Fruit fly (Drosophila melanogaster) Kc167 (cell line): Measurements from ENCODE around the gene spz.

Experiments
- Myc ChIP-seq: fragments of >200 bp; optimal IDR thresholded peaks from 2 replicates; lab custom pipeline; 2017; ENCODE audit warnings: missing external identifiers
- Sin3A ChIP-seq: fragments of >200 bp; optimal IDR thresholded peaks from 2 replicates; lab custom pipeline; 2018; ENCODE audit warnings: missing external identifiers
- h ChIP-seq: fragments of >200 bp; optimal IDR thresholded peaks from 3 replicates; lab custom pipeline; 2018; ENCODE audit warnings: missing external identifiers
- insv ChIP-seq: fragments of >200 bp; optimal IDR thresholded peaks from 3 replicates; lab custom pipeline; 2018; ENCODE audit warnings: missing external identifiers
- psq ChIP-seq: fragments of >200 bp; optimal IDR thresholded peaks from 2 replicates; lab custom pipeline; 2017; ENCODE audit warnings: missing external identifiers
- ttk ChIP-seq: sonication (Bioruptor generic); optimal IDR thresholded peaks from 2 replicates; lab custom pipeline; 2017; ENCODE audit warnings: missing external identifiers

Gene spz

DNA sequence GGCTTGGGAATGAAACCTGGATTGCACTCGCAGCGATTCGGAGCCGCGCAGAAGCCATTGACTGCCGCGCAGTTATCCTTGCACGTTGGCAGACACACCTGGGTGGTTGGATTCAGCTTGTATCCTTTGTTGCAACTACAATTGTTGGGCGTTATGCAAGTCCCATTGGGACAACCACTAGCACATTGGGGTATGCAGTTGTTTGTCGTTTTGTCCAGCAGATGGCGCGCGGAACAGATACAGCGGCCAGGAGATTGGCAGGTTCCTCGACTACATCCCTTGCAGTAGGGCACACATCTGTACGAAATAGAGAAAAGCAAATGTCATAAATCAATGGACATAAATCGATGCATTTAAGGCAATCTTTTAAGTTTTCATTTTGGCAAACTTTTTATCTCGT, 28.8 kb upstream of the spz start:
- TF ChIP-seq insv (lab: Kevin White, UChicago), result no peak
- no peak for TF ChIP-seq Sin3A (lab: Kevin White, UChicago)
- no peak for TF ChIP-seq Myc
- no peak for TF ChIP-seq h
- TF ChIP-seq psq, result no peak
- TF ChIP-seq ttk (lab: Kevin White, UChicago), result no peak

DNA sequence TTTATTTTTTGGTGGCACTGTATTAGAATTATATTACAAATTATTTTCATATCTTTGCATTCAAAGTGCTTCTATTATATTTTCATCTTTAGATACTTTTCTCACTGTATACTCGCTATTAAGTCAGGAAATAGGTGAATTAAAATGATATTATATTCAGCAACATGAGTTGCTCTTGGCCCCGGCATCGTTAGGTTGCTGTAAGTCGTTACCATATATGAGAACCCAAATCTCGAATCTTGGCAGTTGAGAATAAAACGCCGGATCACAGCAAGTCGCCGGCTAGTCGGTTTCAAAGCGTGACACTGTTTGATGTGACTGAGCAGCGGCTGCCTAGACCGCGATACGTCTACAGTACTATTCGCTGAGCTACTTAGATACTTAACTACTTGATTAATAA, 24.4 kb upstream of the spz start, which contains the start of gene CG14259:
Gene CG14259 (plus strand): TSS at position 301 of the 400 bp plus-strand sequence.
- TF ChIP-seq psq (no peak), insv (lab: Kevin White, UChicago) (no peak), ttk (lab: Kevin White, UChicago) (no peak), Sin3A (lab: Kevin White, UChicago) (no peak), h (no peak), Myc (no peak)

DNA sequence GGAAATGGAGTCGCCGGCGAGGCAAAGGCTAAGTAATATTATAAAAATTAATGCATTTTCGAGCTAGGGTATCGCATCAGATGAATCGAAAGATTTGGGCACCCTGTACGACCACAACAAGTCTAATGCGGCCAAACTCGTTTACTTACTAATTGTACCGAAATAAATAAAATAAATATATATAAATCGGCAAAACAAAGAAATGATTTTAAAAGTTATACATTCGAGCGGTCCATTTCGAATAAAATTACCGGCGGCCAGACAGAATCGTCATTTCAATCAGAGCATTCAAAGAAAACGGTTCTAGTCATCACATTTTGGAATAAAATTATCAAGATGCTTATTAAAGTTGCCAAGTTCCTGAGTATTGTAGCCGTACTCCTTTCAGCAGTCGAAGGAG, 23.0 kb upstream of the spz start, which contains the start of gene CG14258:
Gene CG14258 (plus strand): TSS at position 301 of the 400 bp plus-strand sequence.
- TF ChIP-seq h (no peak), ttk (lab: Kevin White, UChicago) (no peak), Sin3A (lab: Kevin White, UChicago) (no peak), psq (no peak), Myc (no peak), insv (lab: Kevin White, UChicago) (no peak)

DNA sequence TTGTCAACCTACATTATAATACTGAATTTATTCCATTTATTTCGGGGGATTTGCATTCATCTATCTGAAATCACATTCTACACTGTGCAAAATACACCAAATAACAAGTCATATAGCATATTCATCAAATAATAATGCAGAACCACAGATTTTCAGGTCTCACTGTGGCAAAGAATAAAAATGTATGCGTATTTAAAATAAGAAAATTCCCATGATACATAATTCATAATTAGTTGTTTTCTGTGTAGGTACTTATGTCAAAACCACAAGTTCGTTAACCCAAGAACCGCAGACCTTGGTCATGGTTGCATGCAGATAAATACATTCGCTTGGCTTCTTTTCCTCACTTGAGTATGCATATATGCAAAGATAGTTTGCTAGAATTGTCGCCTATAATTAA, 22.4 kb upstream of the spz start:
- TF ChIP-seq Myc (no peak), insv (lab: Kevin White, UChicago) (no peak), h (no peak), ttk (lab: Kevin White, UChicago) (no peak), psq (no peak)

DNA sequence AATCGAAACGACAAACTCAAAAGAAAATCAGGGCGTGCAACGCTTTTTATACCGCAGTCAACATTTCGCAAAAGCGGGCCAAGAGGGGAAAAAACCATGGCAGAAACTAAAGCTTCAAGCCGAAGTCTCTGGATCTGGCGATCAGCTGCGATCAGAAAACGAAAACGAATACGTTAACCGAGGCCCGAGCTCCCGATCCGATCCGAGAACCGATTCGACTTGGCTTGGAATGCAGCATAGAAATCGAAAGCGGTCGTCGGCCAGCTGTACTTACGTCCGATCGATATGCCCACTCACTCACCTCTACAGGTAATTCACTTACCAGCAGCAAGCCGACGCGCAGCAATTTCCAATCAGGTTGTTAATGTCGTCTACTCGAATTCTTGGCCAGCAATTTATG, 21.2 kb upstream of the spz start, which contains the start of gene Cpr97Eb:
Gene Cpr97Eb (minus strand): TSS at position 25 of the 400 bp plus-strand sequence.
- no peak for TF ChIP-seq h
- no peak for TF ChIP-seq Myc
- TF ChIP-seq psq, result no peak
- no peak for TF ChIP-seq insv (lab: Kevin White, UChicago)
- TF ChIP-seq Sin3A (lab: Kevin White, UChicago), result no peak
- no peak for TF ChIP-seq ttk (lab: Kevin White, UChicago)

DNA sequence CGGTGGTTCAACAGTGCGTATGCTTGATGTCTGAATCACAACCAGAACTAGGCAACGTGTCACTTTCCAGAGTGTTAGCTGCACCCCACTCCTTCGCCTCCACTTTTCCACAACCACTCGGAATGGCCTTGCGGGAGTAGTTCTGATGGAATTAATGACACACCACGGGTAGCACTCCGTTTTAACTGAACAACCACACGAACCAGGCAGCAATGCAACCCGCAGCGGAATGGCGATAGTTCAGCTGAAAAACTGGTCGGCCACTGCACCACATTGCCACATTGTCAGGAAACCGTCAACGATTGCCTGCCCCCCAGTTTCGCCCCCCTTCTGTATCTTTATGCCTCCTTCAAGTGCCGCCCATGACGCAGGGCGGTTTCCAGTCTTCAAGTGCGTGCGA, 17.7 kb upstream of the spz start, which contains the start of gene Cpr97Ea:
Gene Cpr97Ea (minus strand): TSS at position 230 of the 400 bp plus-strand sequence.
- TF ChIP-seq ttk (lab: Kevin White, UChicago) (no peak), insv (lab: Kevin White, UChicago) (no peak), h (no peak), Myc (no peak), psq (no peak), Sin3A (lab: Kevin White, UChicago) (no peak)

DNA sequence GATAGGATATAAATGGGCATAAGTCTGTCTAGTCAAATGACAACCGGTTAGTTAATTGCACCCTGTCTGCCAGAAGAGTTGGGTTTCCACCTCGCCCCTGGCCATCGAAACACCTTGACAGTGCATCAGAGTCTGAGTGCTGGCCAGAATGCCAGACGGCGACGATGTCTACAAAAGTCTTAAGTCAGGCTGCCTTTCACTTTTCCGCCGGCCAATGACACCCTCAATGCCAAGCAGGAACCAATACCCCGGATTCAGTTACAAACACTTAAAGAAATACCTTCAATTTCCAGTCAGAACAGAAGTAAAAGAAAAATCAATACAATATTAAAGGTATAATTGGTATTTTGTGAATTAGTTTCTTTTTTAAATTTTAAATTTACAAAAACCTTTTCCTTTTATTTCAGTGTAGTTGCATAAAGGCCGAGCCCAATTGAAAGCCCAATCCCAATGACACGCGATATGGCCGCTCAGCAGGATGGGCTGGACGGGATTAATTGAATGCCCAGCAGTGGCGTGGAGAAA, 14.7 kb upstream of the spz start:
- TF ChIP-seq insv (lab: Kevin White, UChicago) (no peak), h (no peak), ttk (lab: Kevin White, UChicago) (no peak), Myc (no peak), psq (no peak), Sin3A (lab: Kevin White, UChicago) (no peak)

DNA sequence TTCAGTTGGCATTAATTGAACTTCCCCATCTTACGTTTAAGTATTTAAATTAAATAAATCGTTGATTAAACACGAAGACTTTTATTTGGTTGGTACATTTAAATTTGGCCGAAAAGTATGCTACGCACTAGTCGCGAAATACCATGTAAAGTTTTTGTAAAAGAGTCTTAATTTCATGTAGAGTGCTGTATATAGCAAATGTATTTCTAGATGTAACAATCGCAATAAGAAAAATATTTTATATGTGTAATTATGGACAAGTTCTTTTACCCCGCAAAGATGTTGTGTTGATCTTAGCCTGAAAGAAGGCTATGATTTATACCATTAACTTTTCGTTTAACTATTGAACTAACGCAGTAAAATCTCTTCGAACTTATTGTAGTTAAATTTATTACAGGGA, 12.9 kb upstream of the spz start:
- TF ChIP-seq psq, result no peak
- no peak for TF ChIP-seq insv (lab: Kevin White, UChicago)
- TF ChIP-seq Sin3A (lab: Kevin White, UChicago), result no peak
- no peak for TF ChIP-seq Myc
- TF ChIP-seq h, result no peak
- TF ChIP-seq ttk (lab: Kevin White, UChicago), result no peak

DNA sequence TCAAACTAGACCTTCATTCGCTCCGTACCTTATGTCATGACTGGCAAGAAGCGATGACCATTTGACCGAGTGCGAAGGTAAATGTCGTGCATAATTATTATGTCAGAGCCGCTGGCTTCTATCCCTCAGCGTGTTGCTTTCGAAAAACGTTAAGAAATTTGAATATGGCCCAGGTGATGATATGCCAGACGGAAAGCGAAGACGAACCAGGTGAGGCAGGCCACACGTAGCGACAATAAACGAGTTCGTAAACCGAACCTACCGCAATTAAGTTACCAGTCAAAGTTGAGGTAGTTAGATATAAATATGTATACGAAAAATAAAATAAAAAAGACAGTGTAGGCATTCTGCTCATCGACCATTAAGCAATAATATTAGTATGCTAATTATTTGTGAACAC, 6.7 kb upstream of the spz start:
- TF ChIP-seq h (no peak), ttk (lab: Kevin White, UChicago) (no peak), Myc (no peak), Sin3A (lab: Kevin White, UChicago) (no peak), psq (no peak), insv (lab: Kevin White, UChicago) (no peak)

DNA sequence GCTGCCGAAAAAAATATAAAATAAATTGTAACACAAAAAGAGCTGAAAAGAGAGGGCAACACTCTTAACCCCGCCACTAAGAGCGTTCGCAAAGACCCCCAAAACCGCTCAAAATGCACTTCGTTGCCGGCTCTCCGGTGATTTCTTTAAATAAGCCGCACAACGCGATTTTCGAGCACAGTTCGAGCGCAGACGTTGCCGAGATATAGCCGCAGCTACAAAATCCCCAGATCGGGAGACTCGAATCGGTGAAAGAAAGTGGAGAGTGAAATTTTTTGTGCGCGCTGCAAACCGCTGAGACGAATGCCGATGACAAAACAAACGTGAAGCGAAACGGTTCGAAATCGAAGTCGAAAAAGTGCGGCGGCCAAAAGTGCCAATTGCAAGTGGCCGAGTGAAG, 5.8 kb upstream of the spz start, which contains the start of gene CG14257:
Gene CG14257 (plus strand): TSS at position 177 of the 400 bp plus-strand sequence.
- TF ChIP-seq h (no peak), insv (lab: Kevin White, UChicago) (no peak), Myc (no peak), Sin3A (lab: Kevin White, UChicago) (no peak), psq (no peak), ttk (lab: Kevin White, UChicago) (no peak)

DNA sequence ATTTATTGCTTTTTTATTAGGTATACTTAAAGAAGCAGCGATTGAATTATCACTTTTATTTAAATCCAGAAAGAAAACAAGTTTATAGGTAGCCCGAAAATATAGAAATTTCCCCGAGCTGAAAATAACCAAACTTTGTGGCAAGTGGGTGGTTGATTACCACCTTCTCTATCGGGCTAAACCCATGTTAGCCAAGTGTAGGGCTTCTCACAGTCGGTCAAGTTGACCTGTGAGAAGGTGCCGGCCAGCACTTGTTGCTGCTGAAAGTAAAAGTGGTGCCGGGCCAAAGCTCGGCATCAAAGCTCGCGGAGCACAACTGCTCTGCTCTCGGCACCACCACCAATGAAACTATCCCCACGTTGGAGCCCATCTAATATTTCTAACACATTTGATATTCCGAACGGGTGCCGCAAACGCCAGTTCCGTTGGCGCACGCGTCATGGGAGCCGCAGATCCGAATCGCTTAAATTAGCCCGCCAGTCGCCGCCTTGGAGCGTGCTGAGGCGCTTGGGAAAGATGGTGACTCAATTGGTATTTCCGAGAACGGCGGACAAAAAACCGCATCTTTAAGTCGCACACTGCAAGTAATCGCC, 1.1 kb upstream of the spz start:
- no peak for TF ChIP-seq insv (lab: Kevin White, UChicago)
- no peak for TF ChIP-seq ttk (lab: Kevin White, UChicago)
- TF ChIP-seq psq, result no peak
- no peak for TF ChIP-seq Myc

DNA sequence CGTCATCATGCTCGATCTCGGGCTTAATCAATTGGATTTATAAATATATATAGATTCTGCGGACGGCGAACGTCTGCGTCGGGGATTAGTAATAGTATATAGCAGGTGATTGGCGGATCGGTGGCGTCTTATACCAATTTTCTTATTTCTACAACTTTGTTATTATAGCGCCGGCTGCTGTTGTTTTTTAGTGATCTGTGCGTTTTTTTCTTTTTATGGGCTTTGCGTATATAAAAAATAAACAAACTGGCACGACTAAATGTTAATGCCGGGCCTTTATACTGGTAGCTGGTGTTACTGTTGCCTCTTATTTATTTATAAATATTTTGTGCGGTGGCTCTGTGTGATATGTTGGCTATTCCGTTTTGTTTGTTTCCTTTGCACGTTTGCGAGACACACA, 669 bp downstream of the spz start:
- TF ChIP-seq Sin3A (lab: Kevin White, UChicago) (no peak), ttk (lab: Kevin White, UChicago) (no peak), Myc (no peak), insv (lab: Kevin White, UChicago) (no peak), psq (no peak)

DNA sequence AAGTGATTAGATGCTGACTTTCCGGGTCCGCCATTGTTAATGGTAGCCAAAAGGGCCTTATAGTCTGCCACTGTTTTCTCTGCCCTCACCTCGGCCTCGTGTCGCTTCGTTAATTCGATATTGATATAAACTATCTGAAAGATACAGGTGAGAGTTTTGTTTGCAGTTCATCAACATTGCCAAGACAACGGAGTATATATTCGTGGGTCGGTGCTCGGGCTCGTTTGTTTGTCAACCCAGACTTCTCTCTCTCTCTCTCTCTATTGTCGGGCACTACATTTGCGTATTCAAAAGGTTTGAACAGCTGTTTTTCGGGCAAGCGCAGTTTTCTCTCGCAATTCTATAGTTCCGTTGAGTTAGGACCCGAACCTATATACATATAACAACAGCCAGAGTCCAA, 2.5 kb downstream of the spz start:
- TF ChIP-seq h, result no peak
- no peak for TF ChIP-seq insv (lab: Kevin White, UChicago)
- TF ChIP-seq psq, result no peak
- no peak for TF ChIP-seq Sin3A (lab: Kevin White, UChicago)
- no peak for TF ChIP-seq ttk (lab: Kevin White, UChicago)
- TF ChIP-seq Myc, result no peak
